Worm (Caenorhabditis elegans) whole organism, L3 larva: Measurements from ENCODE around the gene nlp-64.

ENCODE experiments used
- elt-1 ChIP-seq: fragments of 150-350 bp; optimal IDR thresholded peaks from 2 replicates; lab custom pipeline; 2014; ENCODE audit warnings: missing biosample characterization, missing genetic modification characterization
- mdl-1 ChIP-seq: fragments of 150-350 bp; optimal IDR thresholded peaks from 2 replicates; lab custom pipeline; 2014; ENCODE audit warnings: missing biosample characterization, missing genetic modification characterization
- nhr-12 ChIP-seq: fragments of 150-350 bp; optimal IDR thresholded peaks from 2 replicates; lab custom pipeline; 2014; ENCODE audit warnings: missing biosample characterization, missing genetic modification characterization
- nhr-237 ChIP-seq: fragments of 150-350 bp; optimal IDR thresholded peaks from 2 replicates; lab custom pipeline; 2014; ENCODE audit warnings: missing biosample characterization, missing genetic modification characterization
- pha-4 ChIP-seq: fragments of 150-350 bp; optimal IDR thresholded peaks from 2 replicates; lab custom pipeline; 2014; ENCODE audit warnings: missing biosample characterization, missing genetic modification reagents, missing genetic modification characterization
- unc-62 ChIP-seq: fragments of 150-350 bp; sonication (generic microtip); optimal IDR thresholded peaks from 4 replicates; lab custom pipeline; 2014; ENCODE audit warnings: missing biosample characterization, missing genetic modification reagents, missing genetic modification characterization

DNA sequence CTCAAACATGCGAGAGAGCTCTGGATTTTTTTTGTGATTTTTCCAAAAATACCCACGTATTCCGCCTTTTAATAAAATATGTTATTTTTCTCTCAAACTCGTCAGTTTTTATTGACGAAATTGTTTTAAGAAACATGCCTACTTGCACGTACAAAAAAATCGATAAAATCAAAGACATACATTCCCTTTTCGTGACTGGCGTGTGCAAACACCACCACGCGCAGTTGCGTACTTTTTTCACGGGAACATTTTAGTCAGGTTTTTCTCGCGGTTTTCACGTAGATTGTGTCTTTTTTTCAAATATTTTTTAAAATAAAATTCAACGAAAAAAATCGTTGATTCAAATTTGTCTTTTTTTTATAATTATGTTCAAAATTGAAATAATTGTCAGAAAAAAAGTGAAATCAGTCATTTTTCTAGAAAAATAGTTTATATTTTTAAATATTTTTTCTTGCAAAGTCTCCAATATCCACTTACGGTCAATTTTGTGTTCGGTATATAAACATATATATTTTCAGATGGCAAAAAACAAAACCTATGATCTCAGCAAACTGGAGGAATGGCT is 14.6 kb upstream of the nlp-64 start, which contains the start of gene M02E1.1:
- TF ChIP-seq nhr-237 (tag; lab: Kevin White, UChicago) (no peak), nhr-12 (tag; lab: Kevin White, UChicago) (no peak), pha-4 (tag; lab: Kevin White, UChicago) (peak; percentile 47), unc-62 (GFP tag; lab: Kevin White, UChicago) (no peak), elt-1 (no peak), mdl-1 (tag; lab: Kevin White, UChicago) (no peak)
